Worm (Caenorhabditis elegans): Measurements from ENCODE around the gene pfd-1.

pfd-1 gene

DNA sequence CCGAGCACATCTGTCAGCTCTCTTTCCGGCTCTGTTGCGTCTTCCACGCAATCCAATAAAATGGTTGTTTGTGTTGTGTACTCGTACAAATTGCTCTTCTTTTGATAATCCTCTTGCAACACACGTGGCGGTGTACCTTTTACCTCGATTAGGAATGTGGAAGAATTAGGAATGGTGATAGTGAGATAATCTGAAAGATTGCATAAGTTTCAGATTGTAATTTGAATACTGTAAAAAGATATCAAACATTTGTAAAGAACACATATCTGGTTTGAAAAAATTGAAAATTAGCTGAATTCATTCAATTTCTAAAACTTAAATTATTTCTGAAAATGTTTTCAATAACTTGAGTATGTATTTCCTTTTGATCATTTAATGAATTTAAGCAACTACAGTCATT lies 14.9 kb downstream of the pfd-1 start, which contains the start of gene C08F8.6:
Gene C08F8.6 (minus strand): TSS at position 101 of the 400 bp plus-strand sequence.
- TF ChIP-seq skn-1 (tag; optimal IDR thresholded peaks at IDR 0.05) (no peak), mml-1 (tag; optimal IDR thresholded peaks at IDR 0.05) (no peak), fkh-10 (GFP tag; optimal IDR thresholded peaks at IDR 0.05) (no peak), nhr-23 (tag; optimal IDR thresholded peaks at IDR 0.05) (no peak), hmg-11 (tag; optimal IDR thresholded peaks at IDR 0.05) (no peak), daf-12 (tag; optimal IDR thresholded peaks at IDR 0.05) (no peak), lsy-12 (tag; optimal IDR thresholded peaks at IDR 0.05) (no peak), ZK546.5 (tag; optimal IDR thresholded peaks at IDR 0.05) (no peak), nhr-12 (tag; optimal IDR thresholded peaks at IDR 0.05) (no peak), aly-2 (tag; optimal IDR thresholded peaks at IDR 0.05) (no peak), nhr-43 (tag; optimal IDR thresholded peaks at IDR 0.05; ENCODE audit: poor library complexity, severe bottlenecking) (no peak)

DNA sequence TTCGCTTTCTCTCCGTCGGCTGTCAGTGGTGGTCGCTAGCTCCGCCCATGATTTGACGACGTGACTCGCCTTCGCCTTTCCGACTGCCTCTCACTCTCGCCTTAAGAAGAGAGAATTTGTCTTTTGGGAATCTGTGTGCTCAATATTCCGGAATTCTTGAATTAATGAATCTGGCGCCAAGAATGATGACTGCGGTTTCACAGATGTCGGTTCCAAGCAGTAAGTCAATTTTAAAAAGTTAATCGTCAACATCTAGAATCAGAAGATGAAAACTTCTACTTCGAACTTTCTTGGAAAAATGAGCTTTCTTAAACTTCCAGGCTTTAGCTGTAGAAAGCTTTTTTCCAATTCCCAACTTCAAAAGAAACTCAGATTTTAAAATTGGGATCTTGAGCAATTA lies 19.7 kb downstream of the pfd-1 start, which contains the start of gene nhr-67:
Gene nhr-67 (plus strand): TSS at position 97 of the 400 bp plus-strand sequence.
- peak; percentile 66 for TF ChIP-seq nfya-1 (tag; optimal IDR thresholded peaks at IDR 0.05; ENCODE audit: insufficient read depth)
- TF ChIP-seq mml-1 (tag; optimal IDR thresholded peaks at IDR 0.05), result no peak

DNA sequence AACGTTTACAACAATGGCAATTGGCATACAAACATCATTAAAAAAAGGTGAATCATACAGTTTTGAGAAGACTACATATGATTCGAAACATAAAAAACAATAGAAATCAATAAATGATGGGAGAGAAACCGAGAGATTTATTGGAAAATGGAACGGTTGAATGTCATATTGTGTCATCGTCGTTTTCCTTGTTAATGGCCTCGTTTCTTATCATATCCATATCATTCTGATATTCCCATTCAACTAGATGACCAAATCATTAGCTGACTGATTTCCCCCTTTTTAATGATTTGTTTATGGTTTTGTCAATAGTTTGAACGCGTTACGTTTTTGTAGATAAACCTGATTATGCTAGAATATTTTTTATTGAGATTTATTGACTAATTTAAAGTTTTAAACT lies 24.9 kb downstream of the pfd-1 start:
- TF ChIP-seq fkh-10 (GFP tag; optimal IDR thresholded peaks at IDR 0.05) (no peak), nhr-12 (tag; optimal IDR thresholded peaks at IDR 0.05) (no peak), elt-2 (tag; optimal IDR thresholded peaks at IDR 0.05) (no peak), mdl-1 (tag; optimal IDR thresholded peaks at IDR 0.05) (no peak), ceh-28 (tag; optimal IDR thresholded peaks at IDR 0.05) (peak; percentile 12), fos-1 (tag; optimal IDR thresholded peaks at IDR 0.05) (no peak), unc-39 (tag; optimal IDR thresholded peaks at IDR 0.05) (no peak), ceh-16 (tag; optimal IDR thresholded peaks at IDR 0.05) (no peak), nhr-43 (tag; optimal IDR thresholded peaks at IDR 0.05; ENCODE audit: poor library complexity, severe bottlenecking) (peak; percentile 8), nhr-23 (tag; optimal IDR thresholded peaks at IDR 0.05) (peak; percentile 54), elt-3 (tag; optimal IDR thresholded peaks at IDR 0.05) (peak in 1 of 3 experiments; percentile 80)

DNA sequence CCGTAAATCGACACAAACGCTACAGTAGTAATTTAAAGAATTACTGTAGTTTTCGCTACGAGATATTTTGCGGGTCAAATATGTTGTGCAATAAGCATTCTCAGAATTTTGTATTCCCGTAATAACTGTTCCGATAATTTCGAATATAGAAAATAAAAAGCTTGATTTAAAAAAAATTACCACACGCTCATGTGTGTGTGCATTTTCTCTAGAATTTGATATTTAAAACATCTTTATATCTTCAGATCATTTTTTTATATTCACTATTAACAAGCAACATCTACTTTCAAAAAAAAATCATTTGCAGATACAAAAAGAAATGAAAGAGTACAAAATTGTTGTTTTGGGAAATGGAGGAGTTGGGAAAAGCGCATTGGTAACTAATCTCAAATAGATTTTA lies 27.1 kb downstream of the pfd-1 start, which contains the start of gene rap-3:
Gene rap-3 (plus strand): TSS at position 301 of the 400 bp plus-strand sequence.
- TF ChIP-seq R02D3.7 (tag; optimal IDR thresholded peaks at IDR 0.05) (no peak), nhr-43 (tag; optimal IDR thresholded peaks at IDR 0.05; ENCODE audit: poor library complexity, severe bottlenecking) (no peak), nhr-25 (tag; optimal IDR thresholded peaks at IDR 0.05) (no peak), ceh-16 (tag; optimal IDR thresholded peaks at IDR 0.05) (no peak), nhr-12 (tag; optimal IDR thresholded peaks at IDR 0.05) (no peak), nhr-11 (tag; optimal IDR thresholded peaks at IDR 0.05) (no peak), elt-1 (tag; optimal IDR thresholded peaks at IDR 0.05) (no peak), pha-4 (tag; optimal IDR thresholded peaks at IDR 0.05) (no peak)

DNA sequence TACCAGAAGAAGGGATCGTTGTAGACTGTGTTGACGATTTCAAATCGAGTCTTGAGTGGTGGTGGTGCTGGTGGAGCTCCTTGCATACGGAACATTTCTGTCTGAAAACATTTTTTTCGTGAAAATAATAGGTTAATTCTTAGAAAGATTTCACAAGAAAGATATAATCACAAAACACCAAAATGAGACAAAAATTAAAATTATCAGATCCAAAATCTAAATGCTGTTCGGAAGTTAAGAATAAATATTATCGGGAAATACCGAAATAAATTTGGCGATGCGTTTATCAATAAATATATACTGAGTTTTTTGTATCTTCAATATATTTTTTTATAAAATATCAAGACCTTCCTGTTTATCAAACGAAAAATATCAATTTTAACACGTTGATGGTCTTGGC lies 28.6 kb downstream of the pfd-1 start, which contains the start of gene C08F8.9:
Gene C08F8.9 (minus strand): TSS at position 101 of the 400 bp plus-strand sequence.
- TF ChIP-seq nhr-23 (tag; optimal IDR thresholded peaks at IDR 0.05) (no peak), skn-1 (tag; optimal IDR thresholded peaks at IDR 0.05) (no peak), nhr-43 (tag; optimal IDR thresholded peaks at IDR 0.05; ENCODE audit: poor library complexity, severe bottlenecking) (no peak), nhr-25 (tag; optimal IDR thresholded peaks at IDR 0.05) (no peak), aly-2 (tag; optimal IDR thresholded peaks at IDR 0.05) (no peak), elt-3 (tag; optimal IDR thresholded peaks at IDR 0.05) (no peak), ceh-28 (tag; optimal IDR thresholded peaks at IDR 0.05) (no peak), ama-1 (optimal IDR thresholded peaks at IDR 0.05) (no peak), fkh-10 (GFP tag; optimal IDR thresholded peaks at IDR 0.05) (no peak), fos-1 (tag; optimal IDR thresholded peaks at IDR 0.05) (no peak), nhr-67 (tag; optimal IDR thresholded peaks at IDR 0.05) (no peak), lsy-12 (tag; optimal IDR thresholded peaks at IDR 0.05) (no peak), pha-4 (tag; optimal IDR thresholded peaks at IDR 0.05) (no peak), nfya-1 (tag; optimal IDR thresholded peaks at IDR 0.05; ENCODE audit: insufficient read depth) (no peak), ceh-82 (tag; optimal IDR thresholded peaks at IDR 0.05) (no peak), nhr-12 (tag; optimal IDR thresholded peaks at IDR 0.05) (no peak), egl-27 (tag; optimal IDR thresholded peaks at IDR 0.05) (no peak), unc-39 (tag; optimal IDR thresholded peaks at IDR 0.05) (no peak)

DNA sequence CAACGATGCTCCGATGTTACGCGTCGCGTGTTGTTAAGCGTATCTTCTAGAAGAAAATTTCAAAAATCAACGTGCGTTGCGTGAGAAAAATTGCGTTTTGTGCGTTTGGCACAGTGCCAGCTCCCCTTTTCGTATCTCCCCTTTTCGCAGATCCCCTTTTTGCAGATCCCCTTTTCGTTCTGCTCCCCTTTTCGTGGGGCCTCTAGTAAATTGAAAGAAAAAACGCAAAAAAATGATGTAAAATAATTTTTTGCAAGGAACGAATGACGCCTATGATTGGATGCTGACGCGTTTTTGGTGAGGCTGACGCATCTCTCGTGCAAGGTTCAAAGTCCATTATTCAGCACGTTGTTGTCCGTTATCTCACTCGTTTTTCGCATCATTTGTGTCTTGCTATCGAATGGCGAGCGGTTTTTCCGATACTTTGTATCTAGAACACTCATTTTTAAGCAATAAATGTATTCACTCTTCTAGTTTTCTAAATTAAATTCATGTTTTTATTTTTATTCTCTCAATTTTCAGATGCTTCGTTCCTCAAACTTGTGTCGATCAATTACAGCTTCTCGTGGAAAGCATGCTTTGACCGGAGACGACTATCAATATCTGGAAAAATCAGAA lies 29.3 kb downstream of the pfd-1 start, which contains the start of gene cpt-2:
Gene cpt-2 (plus strand): TSS at position 523 of the 618 bp plus-strand sequence.
- peak; percentile 67 for TF ChIP-seq nhr-25 (tag; optimal IDR thresholded peaks at IDR 0.05)
- TF ChIP-seq egl-27 (tag; optimal IDR thresholded peaks at IDR 0.05), result peak; percentile 19
- peak; percentile 81 for TF ChIP-seq lsy-12 (tag; optimal IDR thresholded peaks at IDR 0.05)
- peak; percentile 68 for TF ChIP-seq pha-4 (tag; optimal IDR thresholded peaks at IDR 0.05)
- peak; percentile 38 for TF ChIP-seq lin-39 (tag; optimal IDR thresholded peaks at IDR 0.05)
- peak; percentile 82 for TF ChIP-seq pqm-1 (tag; optimal IDR thresholded peaks at IDR 0.05)
- peak; percentile 70 for TF ChIP-seq ceh-28 (tag; optimal IDR thresholded peaks at IDR 0.05)
- peak; percentile 39 for TF ChIP-seq fkh-10 (GFP tag; optimal IDR thresholded peaks at IDR 0.05)
- TF ChIP-seq ZK546.5 (tag; optimal IDR thresholded peaks at IDR 0.05), result peak; percentile 39
- TF ChIP-seq tbx-2 (tag; optimal IDR thresholded peaks at IDR 0.05), result peak; percentile 83
- peak; percentile 90 for TF ChIP-seq lin-15B (tag; optimal IDR thresholded peaks at IDR 0.05)
- peak; percentile 16 for TF ChIP-seq ceh-82 (tag; optimal IDR thresholded peaks at IDR 0.05)
- TF ChIP-seq jun-1 (tag; optimal IDR thresholded peaks at IDR 0.05), result peak; percentile 82
- peak; percentile 93 for TF ChIP-seq egl-5 (tag; optimal IDR thresholded peaks at IDR 0.05)
- TF ChIP-seq R02D3.7 (tag; optimal IDR thresholded peaks at IDR 0.05), result peak; percentile 74
- TF ChIP-seq snpc-4 (tag; optimal IDR thresholded peaks at IDR 0.05), result peak; percentile 75
- peak; percentile 87 for TF ChIP-seq nhr-43 (tag; optimal IDR thresholded peaks at IDR 0.05; ENCODE audit: poor library complexity, severe bottlenecking)
- TF ChIP-seq hmg-11 (tag; optimal IDR thresholded peaks at IDR 0.05), result peak; percentile 29
- TF ChIP-seq nfya-1 (tag; optimal IDR thresholded peaks at IDR 0.05; ENCODE audit: insufficient read depth), result peak; percentile 88
- peak; percentile 46 for TF ChIP-seq skn-1 (tag; optimal IDR thresholded peaks at IDR 0.05)
- peak; percentile 84 for TF ChIP-seq nhr-23 (tag; optimal IDR thresholded peaks at IDR 0.05)
- TF ChIP-seq nhr-11 (tag; optimal IDR thresholded peaks at IDR 0.05), result peak; percentile 64
- peak; percentile 84 for TF ChIP-seq elt-2 (tag; optimal IDR thresholded peaks at IDR 0.05)

All from whole organism, L3 larva.